Fruit fly (Drosophila melanogaster) S2 (cell line): ENCODE results near the gene Or22a.

Experiments used
- CG8478 ChIP-seq: fragments of >200 bp; optimal IDR thresholded peaks from 2 replicates; lab custom pipeline; 2018
- CTCF ChIP-seq, 2 experiments: fragments of >200 bp; optimal IDR thresholded peaks; 2 replicates each; lab custom pipeline; 2018

dm6 chr2L:1557927-1558326 is 37.6 kb downstream of the Or22a start:
- no peak for TF ChIP-seq CG8478
- TF ChIP-seq CTCF (optimal IDR thresholded peaks at IDR 0.05; lab: Kevin White, UChicago) = no peak
